Worm (Caenorhabditis elegans) whole organism, L1 larva: ENCODE data around the gene srx-33.

ENCODE experiments used
- lin-15B ChIP-seq: fragments of 150-350 bp; sonication (generic microtip); optimal IDR thresholded peaks from 3 replicates; lab custom pipeline; 2014; ENCODE audit warnings: missing biosample characterization, missing genetic modification characterization
- nhr-76 ChIP-seq: sonication (generic microtip); optimal IDR thresholded peaks from 2 replicates; lab custom pipeline; 2017; ENCODE audit warnings: missing biosample characterization, missing genetic modification characterization
- nhr-77 ChIP-seq: fragments of 150-350 bp; optimal IDR thresholded peaks from 2 replicates; lab custom pipeline; 2014; ENCODE audit warnings: missing biosample characterization, missing genetic modification characterization

DNA sequence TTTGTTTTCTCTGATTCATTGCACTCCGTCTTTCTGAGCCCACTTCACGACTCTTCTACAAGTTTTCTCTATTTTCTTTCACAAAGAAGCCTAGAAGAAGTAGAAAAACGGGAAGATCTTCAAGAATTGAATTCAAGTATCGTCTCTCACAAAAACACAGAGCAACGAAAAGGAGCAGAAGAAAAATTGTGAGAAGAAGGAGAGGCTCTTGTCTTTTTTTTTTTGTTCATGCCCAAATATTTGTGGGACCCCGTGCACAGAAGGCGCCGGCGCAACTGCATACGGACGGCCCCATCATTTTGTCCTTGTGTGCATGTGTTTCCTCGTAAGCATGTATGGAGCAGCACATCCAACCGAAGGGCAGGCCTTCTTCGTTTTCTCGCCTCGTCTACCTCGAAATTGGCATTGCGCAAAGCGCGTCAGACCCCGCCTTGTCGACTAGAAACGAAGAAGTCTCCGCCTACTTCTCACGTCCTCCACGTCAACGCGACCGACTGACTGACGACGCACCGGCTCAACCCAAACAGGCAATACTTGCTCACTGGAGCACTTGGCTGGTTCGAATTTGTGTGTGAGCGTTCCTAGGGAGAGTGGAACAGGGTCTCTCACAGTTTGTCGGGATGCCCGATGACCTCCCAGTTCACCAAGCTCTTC is 12.1 kb downstream of the srx-33 start:
- no peak for TF ChIP-seq nhr-77 (tag; lab: Kevin White, UChicago)
- TF ChIP-seq nhr-76 (tag; lab: Kevin White, UChicago) = no peak
- TF ChIP-seq lin-15B = no peak
